Worm (Caenorhabditis elegans) whole organism, L2 larva: Measurements from ENCODE around the gene rpb-2.
A peak's percentile ranks its signal among the peaks of the same experiment; 100 is the strongest.

ENCODE experiments used
- ZK546.5 ChIP-seq: sonication (generic microtip); optimal IDR thresholded peaks from 2 replicates; lab custom pipeline; 2017; ENCODE audit warnings: missing biosample characterization, missing genetic modification characterization
- aly-2 ChIP-seq: fragments of 150-350 bp; optimal IDR thresholded peaks from 2 replicates; lab custom pipeline; 2014; ENCODE audit warnings: missing biosample characterization, missing genetic modification characterization
- ceh-16 ChIP-seq: fragments of 150-350 bp; optimal IDR thresholded peaks from 2 replicates; lab custom pipeline; 2014; ENCODE audit warnings: missing biosample characterization, missing genetic modification characterization
- ceh-82 ChIP-seq: fragments of 150-350 bp; optimal IDR thresholded peaks from 2 replicates; lab custom pipeline; 2014; ENCODE audit warnings: missing biosample characterization, missing genetic modification characterization
- elt-3 ChIP-seq: sonication (generic microtip); optimal IDR thresholded peaks from 2 replicates; lab custom pipeline; 2017; ENCODE audit warnings: missing biosample characterization, missing genetic modification characterization
- fos-1 ChIP-seq: fragments of 150-350 bp; optimal IDR thresholded peaks from 2 replicates; lab custom pipeline; 2014; ENCODE audit warnings: missing biosample characterization, missing genetic modification characterization
- gmeb-1 ChIP-seq: fragments of 150-350 bp; optimal IDR thresholded peaks from 2 replicates; lab custom pipeline; 2014; ENCODE audit warnings: missing biosample characterization, missing genetic modification characterization
- lsy-2 ChIP-seq, 2 experiments: fragments of 150-350 bp in 1 of 2; sonication (generic microtip) in 1 of 2; optimal IDR thresholded peaks; 2 replicates each; lab custom pipeline; 2014 to 2017; ENCODE audit warnings: missing biosample characterization in 2 of 2, missing genetic modification characterization in 2 of 2
- nhr-11 ChIP-seq: fragments of 150-350 bp; optimal IDR thresholded peaks from 2 replicates; lab custom pipeline; 2014; ENCODE audit warnings: missing biosample characterization, missing genetic modification characterization
- nhr-21 ChIP-seq: fragments of 150-350 bp; optimal IDR thresholded peaks from 2 replicates; lab custom pipeline; 2014; ENCODE audit warnings: missing biosample characterization, missing genetic modification characterization
- sem-4 ChIP-seq: fragments of 150-350 bp; optimal IDR thresholded peaks from 2 replicates; lab custom pipeline; 2014; ENCODE audit warnings: missing biosample characterization, missing genetic modification reagents, missing genetic modification characterization
- sma-9 ChIP-seq, 2 experiments: fragments of 150-350 bp in 1 of 2; sonication (generic microtip) in 1 of 2; optimal IDR thresholded peaks; 2 replicates each; lab custom pipeline; 2014 to 2016; ENCODE audit warnings: missing genetic modification characterization in 2 of 2, mild to moderate bottlenecking in 1 of 2, missing biosample characterization in 1 of 2, missing compliant biosample characterization in 1 of 2, missing genetic modification reagents in 1 of 2, moderate library complexity in 1 of 2
- unc-55 ChIP-seq: fragments of 150-350 bp; sonication (generic microtip); optimal IDR thresholded peaks from 3 replicates; lab custom pipeline; 2014; ENCODE audit warnings: missing biosample characterization, missing genetic modification reagents, missing genetic modification characterization
- unc-62 ChIP-seq: fragments of 150-350 bp; optimal IDR thresholded peaks from 2 replicates; lab custom pipeline; 2014; ENCODE audit warnings: missing biosample characterization, missing genetic modification reagents, missing genetic modification characterization
- zag-1 ChIP-seq: fragments of 150-350 bp; optimal IDR thresholded peaks from 2 replicates; lab custom pipeline; 2014; ENCODE audit warnings: missing biosample characterization, missing genetic modification characterization

rpb-2 gene

ce11 chrIII:4984444-4985086 lies 45.2 kb downstream of the rpb-2 start, which contains the start of gene C27F2.7:
TSS of gene C27F2.7 (minus strand) at chrIII:4984494.
- no peak for TF ChIP-seq gmeb-1
- no peak for TF ChIP-seq nhr-11

DNA sequence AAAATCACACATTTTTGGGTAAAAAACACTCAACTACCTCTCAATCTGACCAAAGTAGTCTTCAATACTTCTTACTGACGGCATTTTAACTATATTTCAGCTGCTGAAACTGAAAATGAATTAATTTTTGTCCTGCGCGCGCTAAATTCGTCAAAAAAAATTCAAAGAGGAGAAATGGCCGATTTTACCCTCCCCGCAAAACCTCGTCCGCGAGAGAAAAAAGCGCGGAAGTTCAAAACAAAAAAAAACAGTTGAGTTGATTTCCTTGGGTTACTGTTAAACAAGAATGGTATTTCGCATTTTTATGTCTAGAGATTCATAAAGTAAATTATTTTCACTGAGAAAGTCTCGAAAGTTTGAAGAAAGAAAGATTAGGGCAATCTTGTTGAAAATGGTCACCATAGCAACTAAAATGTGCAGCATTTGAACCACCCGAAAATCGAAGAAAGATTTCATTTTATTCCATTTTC lies 47.5 kb downstream of the rpb-2 start, which contains the start of the genes C27F2.10 and wdr-60:
TSS of gene C27F2.10 (minus strand) at position 109 of the 470 bp plus-strand sequence.
TSS of gene wdr-60 (plus strand) at position 420 of the 470 bp plus-strand sequence.
- TF ChIP-seq sma-9 (GFP tag; optimal IDR thresholded peaks at IDR 0.05; lab: Kevin White, UChicago) (peak; percentile 12), sma-9 (tag; optimal IDR thresholded peaks at IDR 0.05; lab: Kevin White, UChicago) (no peak), unc-62 (GFP tag; lab: Kevin White, UChicago) (no peak), gmeb-1 (peak; percentile 80), unc-55 (GFP tag; lab: Kevin White, UChicago) (no peak), nhr-21 (tag; lab: Kevin White, UChicago) (no peak), ceh-82 (tag; lab: Kevin White, UChicago) (no peak), elt-3 (tag; lab: Kevin White, UChicago) (no peak), ceh-16 (tag; lab: Kevin White, UChicago) (no peak), sem-4 (no peak), ZK546.5 (no peak), lsy-2 (tag; optimal IDR thresholded peaks at IDR 0.05; lab: Kevin White, UChicago) (peak in 1 of 2 experiments; percentile 55), fos-1 (no peak)
- TF ChIP-seq, all 48 proteins: peak for 3

- TF ChIP-seq zag-1 (tag; lab: Kevin White, UChicago), result no peak
- no peak for TF ChIP-seq aly-2
- TF ChIP-seq nhr-21 (tag; lab: Kevin White, UChicago), result no peak
These were observed 48.3 kb downstream of the rpb-2 start for ce11 chrIII:4987666-4988065.
